Worm (Caenorhabditis elegans) whole organism, L4/young adult: Measurements from ENCODE around the gene T05A7.1.

Experiments used
- W03F9.2 ChIP-seq: fragments of 150-350 bp; optimal IDR thresholded peaks from 2 replicates; lab custom pipeline; 2014; ENCODE audit warnings: missing biosample characterization, missing genetic modification characterization
- dao-5 ChIP-seq: sonication (generic microtip); optimal IDR thresholded peaks from 2 replicates; lab custom pipeline; 2016; ENCODE audit warnings: missing genotype, missing genetic modification characterization, moderate library complexity, missing compliant biosample characterization

ce11 chrII:4710813-4711212 is 32.8 kb downstream of the T05A7.1 start:
- TF ChIP-seq dao-5 (tag; lab: Kevin White, UChicago) (no peak), W03F9.2 (tag; lab: Kevin White, UChicago) (no peak)
